Fruit fly (Drosophila melanogaster): ENCODE measurements around the gene CG13050.

DNA sequence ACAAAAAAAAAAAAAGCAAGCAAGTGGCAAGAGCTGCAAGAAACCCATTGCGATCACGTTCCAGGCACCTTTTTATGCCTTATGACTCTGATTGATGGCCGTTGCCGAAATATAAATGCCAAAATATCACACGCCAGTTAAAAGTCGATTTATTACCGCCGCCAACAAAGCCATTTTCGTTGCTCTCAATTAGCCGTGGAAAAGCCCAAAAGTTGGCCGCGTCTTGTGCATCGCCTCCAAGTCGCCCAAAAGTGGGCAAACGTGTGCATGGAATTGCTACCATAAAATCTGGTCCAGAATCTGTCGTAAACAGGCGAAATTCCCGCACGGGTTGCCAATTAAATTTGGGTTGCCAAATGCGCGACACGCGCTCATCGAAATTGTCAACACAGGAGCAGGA lies 12.6 kb upstream of the CG13050 start:
- TF ChIP-seq CTCF (optimal IDR thresholded peaks at IDR 0.05) = no peak
- TF ChIP-seq CG8478 (optimal IDR thresholded peaks at IDR 0.05) = no peak
